Worm (Caenorhabditis elegans) whole organism, L4/young adult: ENCODE results near the gene cks-1.

Experiments
- W03F9.2 ChIP-seq: fragments of 150-350 bp; optimal IDR thresholded peaks from 2 replicates; lab custom pipeline; 2014; ENCODE audit warnings: missing biosample characterization, missing genetic modification characterization
- him-1 ChIP-seq: sonication (generic microtip); optimal IDR thresholded peaks from 2 replicates; lab custom pipeline; 2016; ENCODE audit warnings: missing genotype, missing genetic modification reagents, missing genetic modification characterization, missing compliant biosample characterization

DNA sequence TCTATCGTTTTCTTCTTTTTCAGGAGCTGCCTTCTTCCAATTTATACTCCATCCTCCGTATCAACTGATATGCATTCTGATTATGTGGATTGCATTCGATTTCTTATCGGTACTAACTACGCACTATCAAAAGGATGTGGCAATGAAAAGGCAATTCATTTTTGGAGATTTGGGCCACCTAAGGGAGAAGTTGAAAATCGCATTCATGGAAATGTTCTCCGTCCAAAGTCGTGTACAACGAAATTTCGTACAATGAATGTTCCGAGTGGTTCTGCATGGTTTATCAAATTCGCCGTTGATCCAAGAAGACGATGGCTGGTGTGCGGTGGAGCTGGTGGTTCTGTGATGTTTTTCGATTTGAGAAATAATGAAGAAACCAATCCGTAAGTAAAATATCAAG lies 1.0 kb upstream of the cks-1 start, which contains the start of gene C09G4.4:
- TF ChIP-seq him-1 (no peak), W03F9.2 (tag; lab: Kevin White, UChicago) (no peak)
